Worm (Caenorhabditis elegans) whole organism, L3 larva: ENCODE measurements around the gene Y50E8A.1.
"Not testable (repeated sequence)": the region's sequence is repeated elsewhere in the genome, so short reads cannot be mapped to it uniquely, and the experiment has no call there.

Experiments used
- R02D3.7 ChIP-seq: fragments of 150-350 bp; optimal IDR thresholded peaks from 2 replicates; lab custom pipeline; 2014; ENCODE audit warnings: missing biosample characterization, missing genetic modification characterization
- ZK546.5 ChIP-seq: sonication (generic microtip); optimal IDR thresholded peaks from 2 replicates; lab custom pipeline; 2017; ENCODE audit warnings: missing biosample characterization, missing genetic modification characterization
- aly-2 ChIP-seq: fragments of 150-350 bp; optimal IDR thresholded peaks from 2 replicates; lab custom pipeline; 2014; ENCODE audit warnings: missing biosample characterization, missing genetic modification characterization
- ama-1 ChIP-seq: fragments of 150-350 bp; optimal IDR thresholded peaks from 2 replicates; lab custom pipeline; 2018
- ceh-16 ChIP-seq: sonication (generic microtip); optimal IDR thresholded peaks from 2 replicates; lab custom pipeline; 2017; ENCODE audit warnings: missing biosample characterization, missing genetic modification characterization
- ceh-28 ChIP-seq: fragments of 150-350 bp; optimal IDR thresholded peaks from 2 replicates; lab custom pipeline; 2014; ENCODE audit warnings: missing biosample characterization, missing genetic modification reagents, missing genetic modification characterization
- daf-12 ChIP-seq: fragments of 150-350 bp; optimal IDR thresholded peaks from 2 replicates; lab custom pipeline; 2014; ENCODE audit warnings: missing biosample characterization, missing genetic modification reagents, missing genetic modification characterization
- egl-27 ChIP-seq: sonication (generic microtip); optimal IDR thresholded peaks from 4 replicates; lab custom pipeline; 2017; ENCODE audit warnings: missing biosample characterization, missing genetic modification reagents, missing genetic modification characterization
- egl-5 ChIP-seq: fragments of 150-350 bp; optimal IDR thresholded peaks from 2 replicates; lab custom pipeline; 2017; ENCODE audit warnings: missing biosample characterization, missing genetic modification reagents, missing genetic modification characterization, inconsistent platforms
- elt-1 ChIP-seq: fragments of 150-350 bp; optimal IDR thresholded peaks from 2 replicates; lab custom pipeline; 2014; ENCODE audit warnings: missing biosample characterization, missing genetic modification characterization
- elt-2 ChIP-seq: sonication (generic microtip); optimal IDR thresholded peaks from 2 replicates; lab custom pipeline; 2016; ENCODE audit warnings: missing genetic modification reagents, mild to moderate bottlenecking, missing genetic modification characterization, missing compliant biosample characterization
- elt-3 ChIP-seq, 3 experiments: fragments of 150-350 bp in 1 of 3; sonication (generic microtip) in 2 of 3; optimal IDR thresholded peaks; 2 replicates in 2 of 3; 4 replicates in 1 of 3; lab custom pipeline; 2014 to 2017; ENCODE audit warnings: missing biosample characterization in 3 of 3, missing genetic modification characterization in 3 of 3
- eor-1 ChIP-seq, 2 experiments: fragments of 150-350 bp; optimal IDR thresholded peaks; 2 replicates each; lab custom pipeline; 2014 to 2018; ENCODE audit warnings: missing biosample characterization in 2 of 2, missing genetic modification characterization in 2 of 2
- fkh-10 ChIP-seq: sonication (generic microtip); optimal IDR thresholded peaks from 2 replicates; lab custom pipeline; 2017; ENCODE audit warnings: missing biosample characterization, missing genetic modification reagents, missing genetic modification characterization
- fkh-2 ChIP-seq: fragments of 150-350 bp; optimal IDR thresholded peaks from 2 replicates; lab custom pipeline; 2014; ENCODE audit warnings: missing biosample characterization, missing genetic modification reagents, missing genetic modification characterization
- hmg-11 ChIP-seq: sonication (generic microtip); optimal IDR thresholded peaks from 2 replicates; lab custom pipeline; 2016; ENCODE audit warnings: missing genetic modification characterization, missing compliant biosample characterization
- jun-1 ChIP-seq: fragments of 150-350 bp; optimal IDR thresholded peaks from 2 replicates; lab custom pipeline; 2014; ENCODE audit warnings: missing biosample characterization, missing genetic modification reagents, missing genetic modification characterization
- lin-15B ChIP-seq: fragments of 150-350 bp; optimal IDR thresholded peaks from 2 replicates; lab custom pipeline; 2014; ENCODE audit warnings: missing biosample characterization, missing genetic modification characterization
- lin-39 ChIP-seq: fragments of 150-350 bp; optimal IDR thresholded peaks from 2 replicates; lab custom pipeline; 2018; ENCODE audit warnings: missing biosample characterization, missing genetic modification reagents, missing genetic modification characterization
- lsy-12 ChIP-seq: sonication (generic microtip); optimal IDR thresholded peaks from 2 replicates; lab custom pipeline; 2016; ENCODE audit warnings: mild to moderate bottlenecking, missing genetic modification characterization, missing compliant biosample characterization
- mdl-1 ChIP-seq: fragments of 150-350 bp; optimal IDR thresholded peaks from 2 replicates; lab custom pipeline; 2014; ENCODE audit warnings: missing biosample characterization, missing genetic modification characterization
- mml-1 ChIP-seq: fragments of 150-350 bp; sonication (generic microtip); optimal IDR thresholded peaks from 3 replicates; lab custom pipeline; 2014; ENCODE audit warnings: missing biosample characterization, missing genetic modification characterization
- nfya-1 ChIP-seq: sonication (generic microtip); optimal IDR thresholded peaks from 2 replicates; lab custom pipeline; 2017; ENCODE audit warnings: missing genetic modification characterization, mild to moderate bottlenecking, missing compliant biosample characterization, antibody characterized with exemption, moderate library complexity; ENCODE audit not compliant: insufficient read depth
- nhr-11 ChIP-seq: fragments of 150-350 bp; optimal IDR thresholded peaks from 2 replicates; lab custom pipeline; 2014; ENCODE audit warnings: missing biosample characterization, missing genetic modification characterization
- nhr-12 ChIP-seq: fragments of 150-350 bp; optimal IDR thresholded peaks from 2 replicates; lab custom pipeline; 2014; ENCODE audit warnings: missing biosample characterization, missing genetic modification characterization
- nhr-23 ChIP-seq: fragments of 150-350 bp; optimal IDR thresholded peaks from 2 replicates; lab custom pipeline; 2014; ENCODE audit warnings: missing biosample characterization, missing genetic modification reagents, missing genetic modification characterization
- nhr-237 ChIP-seq: fragments of 150-350 bp; optimal IDR thresholded peaks from 2 replicates; lab custom pipeline; 2014; ENCODE audit warnings: missing biosample characterization, missing genetic modification characterization
- nhr-25 ChIP-seq: sonication (generic microtip); optimal IDR thresholded peaks from 2 replicates; lab custom pipeline; 2017; ENCODE audit warnings: missing biosample characterization, missing genetic modification characterization
- nhr-28 ChIP-seq: fragments of 150-350 bp; optimal IDR thresholded peaks from 2 replicates; lab custom pipeline; 2014; ENCODE audit warnings: missing biosample characterization, missing genetic modification characterization
- nhr-43 ChIP-seq: sonication (generic microtip); optimal IDR thresholded peaks from 2 replicates; lab custom pipeline; 2016; ENCODE audit warnings: mild to moderate bottlenecking, missing genetic modification characterization, missing compliant biosample characterization; ENCODE audit not compliant: poor library complexity, severe bottlenecking
- nhr-67 ChIP-seq: fragments of 150-350 bp; optimal IDR thresholded peaks from 2 replicates; lab custom pipeline; 2014; ENCODE audit warnings: missing biosample characterization, missing genetic modification characterization
- nhr-76 ChIP-seq: fragments of 150-350 bp; sonication (generic microtip); optimal IDR thresholded peaks from 5 replicates; lab custom pipeline; 2014; ENCODE audit warnings: missing biosample characterization, missing genetic modification characterization
- nhr-77 ChIP-seq: fragments of 150-350 bp; optimal IDR thresholded peaks from 2 replicates; lab custom pipeline; 2014; ENCODE audit warnings: missing biosample characterization, missing genetic modification characterization
- pha-4 ChIP-seq: fragments of 150-350 bp; optimal IDR thresholded peaks from 2 replicates; lab custom pipeline; 2014; ENCODE audit warnings: missing biosample characterization, missing genetic modification reagents, missing genetic modification characterization
- pqm-1 ChIP-seq: fragments of 150-350 bp; optimal IDR thresholded peaks from 2 replicates; lab custom pipeline; 2017; ENCODE audit warnings: missing biosample characterization, missing genetic modification characterization, inconsistent platforms
- sea-2 ChIP-seq: fragments of 150-350 bp; sonication (generic microtip); optimal IDR thresholded peaks from 4 replicates; lab custom pipeline; 2014; ENCODE audit warnings: missing biosample characterization, missing genetic modification reagents, missing genetic modification characterization
- snpc-4 ChIP-seq: fragments of 150-350 bp; optimal IDR thresholded peaks from 2 replicates; lab custom pipeline; 2014; ENCODE audit warnings: missing biosample characterization, missing genetic modification characterization
- tbx-2 ChIP-seq: sonication (generic microtip); optimal IDR thresholded peaks from 2 replicates; lab custom pipeline; 2016; ENCODE audit warnings: mild to moderate bottlenecking, missing genetic modification characterization, missing compliant biosample characterization
- unc-39 ChIP-seq: sonication (generic microtip); optimal IDR thresholded peaks from 4 replicates; lab custom pipeline; 2017; ENCODE audit warnings: missing biosample characterization, missing genetic modification characterization
- ztf-11 ChIP-seq: fragments of 150-350 bp; optimal IDR thresholded peaks from 2 replicates; lab custom pipeline; 2014; ENCODE audit warnings: missing biosample characterization, missing genetic modification characterization
- ztf-4 ChIP-seq: fragments of 150-350 bp; optimal IDR thresholded peaks from 2 replicates; lab custom pipeline; 2014; ENCODE audit warnings: missing biosample characterization, missing genetic modification characterization

Y50E8A.1 gene

ce11 chrV:14748608-14749137 lies 22.0 kb downstream of the Y50E8A.1 start, which contains the start of the genes lipl-8 and Y50E8A.22:
Gene lipl-8 (minus strand): TSS chrV:14748708.
Gene Y50E8A.22 (minus strand): TSS chrV:14749087.
- TF ChIP-seq tbx-2 (tag; lab: Kevin White, UChicago) (no peak), nfya-1 (tag; lab: Kevin White, UChicago) (no peak), lsy-12 (tag; lab: Kevin White, UChicago) (no peak), nhr-76 (tag; lab: Kevin White, UChicago) (no peak), nhr-25 (tag; lab: Kevin White, UChicago) (no peak)

- not testable (repeated sequence) for TF ChIP-seq aly-2, lsy-12, elt-1 (tag; lab: Kevin White, UChicago)
Measured at ce11 chrV:14750357-14750756, 23.7 kb downstream of the Y50E8A.1 start, which contains the start of gene nspa-10. Gene nspa-10 (minus strand): TSS chrV:14750457.

ce11 chrV:14762563-14762962 lies 35.9 kb downstream of the Y50E8A.1 start:
- no peak for TF ChIP-seq unc-39
- TF ChIP-seq egl-27 (tag; lab: Kevin White, UChicago) = no peak
- TF ChIP-seq lin-15B = no peak
- no peak for TF ChIP-seq hmg-11 (tag; lab: Kevin White, UChicago)
- no peak for TF ChIP-seq mdl-1 (tag; lab: Kevin White, UChicago)
- TF ChIP-seq ZK546.5 (tag; lab: Kevin White, UChicago) = no peak
- TF ChIP-seq egl-5 (tag; lab: Kevin White, UChicago) = no peak
- no peak for TF ChIP-seq R02D3.7 (tag; lab: Kevin White, UChicago)
- no peak for TF ChIP-seq elt-1 (tag; lab: Kevin White, UChicago)
- TF ChIP-seq tbx-2 (tag; lab: Kevin White, UChicago) = no peak

- TF ChIP-seq mml-1 (tag; lab: Kevin White, UChicago) (no peak), ceh-16 (tag; lab: Kevin White, UChicago) (no peak), nfya-1 (tag; lab: Kevin White, UChicago) (no peak), R02D3.7 (tag; lab: Kevin White, UChicago) (no peak), fkh-10 (GFP tag; lab: Kevin White, UChicago) (no peak), daf-12 (no peak), nhr-23 (no peak), ztf-4 (no peak)
Measured at ce11 chrV:14763582-14763981, 36.9 kb downstream of the Y50E8A.1 start.

ce11 chrV:14773048-14773447 lies 46.4 kb downstream of the Y50E8A.1 start, which contains the start of gene haf-7:
Gene haf-7 (plus strand): TSS chrV:14773258.
- TF ChIP-seq lin-15B (peak; percentile 4), ztf-11 (tag; lab: Kevin White, UChicago) (no peak), mdl-1 (tag; lab: Kevin White, UChicago) (no peak), nhr-43 (no peak), daf-12 (no peak), nhr-76 (tag; lab: Kevin White, UChicago) (no peak), snpc-4 (tag; lab: Kevin White, UChicago) (peak; percentile 33), aly-2 (tag; lab: Kevin White, UChicago) (no peak), lsy-12 (tag; lab: Kevin White, UChicago) (no peak), ceh-28 (tag; lab: Kevin White, UChicago) (no peak), egl-27 (tag; lab: Kevin White, UChicago) (no peak), nhr-77 (tag; lab: Kevin White, UChicago) (no peak), mml-1 (tag; lab: Kevin White, UChicago) (no peak), eor-1 (tag; optimal IDR thresholded peaks at IDR 0.05; lab: Kevin White, UChicago) (no peak), unc-39 (no peak), fkh-2 (tag; lab: Kevin White, UChicago) (no peak), nfya-1 (tag; lab: Kevin White, UChicago) (no peak), ceh-16 (tag; lab: Kevin White, UChicago) (no peak), elt-3 (tag; optimal IDR thresholded peaks at IDR 0.05; lab: Kevin White, UChicago) (no peak), nhr-23 (peak; percentile 28), pqm-1 (tag; lab: Kevin White, UChicago) (peak; percentile 4), nhr-25 (tag; lab: Kevin White, UChicago) (no peak), lin-39 (no peak), elt-1 (tag; lab: Kevin White, UChicago) (no peak), jun-1 (tag; lab: Kevin White, UChicago) (peak; percentile 25), elt-2 (peak; percentile 54), ama-1 (lab: Kevin White, UChicago) (no peak), nhr-67 (tag; lab: Kevin White, UChicago) (no peak), pha-4 (tag; lab: Kevin White, UChicago) (no peak), hmg-11 (tag; lab: Kevin White, UChicago) (no peak), nhr-28 (tag; lab: Kevin White, UChicago) (no peak), nhr-11 (no peak), ztf-4 (no peak), nhr-237 (tag; lab: Kevin White, UChicago) (no peak), ZK546.5 (tag; lab: Kevin White, UChicago) (no peak), tbx-2 (tag; lab: Kevin White, UChicago) (no peak), fkh-10 (GFP tag; lab: Kevin White, UChicago) (no peak), sea-2 (GFP tag; lab: Kevin White, UChicago) (no peak), nhr-12 (tag; lab: Kevin White, UChicago) (no peak)
